Worm (Caenorhabditis elegans) whole organism, early embryonic: ENCODE results near the gene srh-275.

Experiments used
- B0310.2 ChIP-seq: sonication (generic microtip); optimal IDR thresholded peaks from 2 replicates; lab custom pipeline; 2016; ENCODE audit warnings: mild to moderate bottlenecking, missing genetic modification characterization, missing compliant biosample characterization
- aly-1 ChIP-seq: sonication (generic microtip); optimal IDR thresholded peaks from 2 replicates; lab custom pipeline; 2016; ENCODE audit warnings: missing genetic modification characterization, missing compliant biosample characterization
- ama-1 ChIP-seq: fragments of 150-350 bp; optimal IDR thresholded peaks from 2 replicates; lab custom pipeline; 2014
- ceh-13 ChIP-seq: fragments of 200-800 bp; sonication (Bioruptor generic); optimal IDR thresholded peaks from 2 replicates; lab custom pipeline; 2018; ENCODE audit warnings: mild to moderate bottlenecking, missing genetic modification characterization, missing compliant biosample characterization
- scrt-1 ChIP-seq: fragments of 200-800 bp; sonication (Bioruptor generic); IDR thresholded peaks from 2 replicates; pipeline ENCODE4 v1.3.6; 2022; ENCODE audit warnings: missing genetic modification characterization, missing compliant biosample characterization
- sea-1 ChIP-seq: fragments of 200-800 bp; sonication (Bioruptor generic); conservative IDR thresholded peaks from 2 replicates; pipeline ENCODE4 v1.3.6; 2022; ENCODE audit warnings: missing genetic modification characterization, missing compliant biosample characterization

ce11 chrV:7364951-7365350 is 12.1 kb downstream of the srh-275 start, which contains the start of gene exc-13:
- TF ChIP-seq B0310.2 (tag; lab: Kevin White, UChicago) (no peak), aly-1 (tag; lab: Kevin White, UChicago) (no peak), scrt-1 (GFP tag; lab: Robert Waterston, UW) (no peak), sea-1 (GFP tag; lab: Robert Waterston, UW) (no peak), ceh-13 (no peak), ama-1 (lab: Kevin White, UChicago) (no peak)
